Fruit fly (Drosophila melanogaster): ENCODE measurements around the gene Taf2.

The Taf2 gene

dm6 chr3L:9854583-9855519, 33.6 kb downstream of the Taf2 start, which contains the start of gene RasGAP1 (continued):
- TF ChIP-seq CG8119 (GFP tag; IDR thresholded peaks at IDR 0.05) (no peak), Eip78C (GFP tag) (peak; percentile 61), lz (GFP tag; optimal IDR thresholded peaks at IDR 0.05) (peak; percentile 17), Eip75B (GFP tag; optimal IDR thresholded peaks at IDR 0.05) (no peak), Hr38 (GFP tag; optimal IDR thresholded peaks at IDR 0.05) (no peak), Blimp-1 (GFP tag; optimal IDR thresholded peaks at IDR 0.05) (peak; percentile 67), CG3032 (tag; optimal IDR thresholded peaks at IDR 0.05) (no peak), esn (GFP tag; optimal IDR thresholded peaks at IDR 0.05) (no peak), Sox14 (GFP tag; optimal IDR thresholded peaks at IDR 0.05) (peak; percentile 25), Sox102F (GFP tag; optimal IDR thresholded peaks at IDR 0.05) (no peak), eg (GFP tag; IDR thresholded peaks at IDR 0.05) (0 out of 3 replicates have a peak, but pooled peaks have one; percentile 10), CG32006 (GFP tag; optimal IDR thresholded peaks at IDR 0.05) (no peak), fd85E (GFP tag; optimal IDR thresholded peaks at IDR 0.05) (no peak), svp (GFP tag) (peak; percentile 50), CG10669 (GFP tag; optimal IDR thresholded peaks at IDR 0.05) (no peak), spab (GFP tag; optimal IDR thresholded peaks at IDR 0.05) (no peak), Eip93F (GFP tag; optimal IDR thresholded peaks at IDR 0.05) (no peak), CG6854 (GFP tag; optimal IDR thresholded peaks at IDR 0.05) (peak; percentile 17), Met (GFP tag; optimal IDR thresholded peaks at IDR 0.05) (no peak), ss (GFP tag; optimal IDR thresholded peaks at IDR 0.05) (no peak)

dm6 chr3L:9853895-9854470, 34.5 kb downstream of the Taf2 start:
- TF ChIP-seq CG6854 (GFP tag; optimal IDR thresholded peaks at IDR 0.05) = no peak
- TF ChIP-seq CG11762 (GFP tag; optimal IDR thresholded peaks at IDR 0.05; ENCODE audit: insufficient read depth) = no peak
- TF ChIP-seq CG3032 (tag; optimal IDR thresholded peaks at IDR 0.05) = no peak
- peak; percentile 14 for TF ChIP-seq CG7368 (GFP tag; optimal IDR thresholded peaks at IDR 0.05)
- TF ChIP-seq CG4318 (GFP tag; optimal IDR thresholded peaks at IDR 0.05) = no peak
- no peak; the same call in 1 of the 2 replicates for TF ChIP-seq Gug (GFP tag; IDR thresholded peaks at IDR 0.05)
- peak; percentile 37 for TF ChIP-seq Eip75B (GFP tag; optimal IDR thresholded peaks at IDR 0.05)
- TF ChIP-seq cyc (GFP tag; optimal IDR thresholded peaks at IDR 0.05) = no peak
- no peak for TF ChIP-seq achi (GFP tag; optimal IDR thresholded peaks at IDR 0.05)
- TF ChIP-seq dsx (GFP tag; optimal IDR thresholded peaks at IDR 0.05; ENCODE audit: poor library complexity, severe bottlenecking) = peak; percentile 95
- no peak for TF ChIP-seq fd59A (GFP tag; optimal IDR thresholded peaks at IDR 0.05)
- TF ChIP-seq eg (GFP tag; IDR thresholded peaks at IDR 0.05) = peak; percentile 44; the same call in 1 of the 3 replicates
- TF ChIP-seq vri (GFP tag; optimal IDR thresholded peaks at IDR 0.05) = peak; percentile 82
- no peak for TF ChIP-seq Hr39 (GFP tag; optimal IDR thresholded peaks at IDR 0.05)
- no peak for TF ChIP-seq Lpt (GFP tag; optimal IDR thresholded peaks at IDR 0.05)
- peak; percentile 30 to 40 for TF ChIP-seq ss (GFP tag; optimal IDR thresholded peaks at IDR 0.05)
- TF ChIP-seq pdm3 (GFP tag; optimal IDR thresholded peaks at IDR 0.05) = no peak
- peak; percentile 66 for TF ChIP-seq CG6163 (GFP tag; IDR thresholded peaks at IDR 0.05)
- TF ChIP-seq salr (GFP tag; optimal IDR thresholded peaks at IDR 0.05) = peak in 1 of 2 experiments; percentile 7
- peak; percentile 72 for TF ChIP-seq svp (GFP tag)
- peak; percentile 1 for TF ChIP-seq Ets96B (tag; optimal IDR thresholded peaks at IDR 0.05)
- TF ChIP-seq CG3919 (GFP tag; optimal IDR thresholded peaks at IDR 0.05) = peak; percentile 42
- no peak for TF ChIP-seq dac (GFP tag; optimal IDR thresholded peaks at IDR 0.05)
- TF ChIP-seq CG6276 (GFP tag; optimal IDR thresholded peaks at IDR 0.05) = peak; percentile 1
- no peak for TF ChIP-seq Met (GFP tag; optimal IDR thresholded peaks at IDR 0.05)
- peak; percentile 14 for TF ChIP-seq fkh (GFP tag; optimal IDR thresholded peaks at IDR 0.05)
- peak; percentile 62 for TF ChIP-seq Sox14 (GFP tag; optimal IDR thresholded peaks at IDR 0.05)
- TF ChIP-seq CG11294 (GFP tag; IDR thresholded peaks at IDR 0.05) = no peak
- peak; percentile 56 for TF ChIP-seq CG16779 (tag; optimal IDR thresholded peaks at IDR 0.05)
- TF ChIP-seq topi (GFP tag; optimal IDR thresholded peaks at IDR 0.05) = no peak
